Fruit fly (Drosophila melanogaster) whole organism, embryonic: ENCODE measurements around the gene arm.

ENCODE experiments used
- CG12071 ChIP-seq: fragments of 200-800 bp; sonication (Bioruptor generic); optimal IDR thresholded peaks from 3 replicates; lab custom pipeline; 2018; ENCODE audit warnings: missing biosample characterization, mild to moderate bottlenecking, missing genetic modification characterization
- CG12219 ChIP-seq: fragments of 200-800 bp; sonication (Bioruptor generic); optimal IDR thresholded peaks from 3 replicates; lab custom pipeline; 2018; ENCODE audit warnings: missing biosample characterization, mild to moderate bottlenecking, missing genetic modification characterization
- CG13624 ChIP-seq: fragments of 200-800 bp; sonication (Bioruptor generic); optimal IDR thresholded peaks from 2 replicates; lab custom pipeline; 2016; ENCODE audit warnings: missing biosample characterization, missing genetic modification characterization
- CG17361 ChIP-seq: fragments of 200-800 bp; sonication (Bioruptor generic); IDR thresholded peaks from 3 replicates; pipeline ENCODE4 v1.3.6; 2022; ENCODE audit warnings: missing biosample characterization, missing genetic modification characterization
- CG18262 ChIP-seq: fragments of 200-800 bp; optimal IDR thresholded peaks from 3 replicates; lab custom pipeline; 2019; ENCODE audit warnings: missing biosample characterization, mild to moderate bottlenecking, missing genetic modification characterization, moderate library complexity
- CG3163 ChIP-seq: fragments of 200-800 bp; sonication (Bioruptor generic); optimal IDR thresholded peaks from 3 replicates; lab custom pipeline; 2016; ENCODE audit warnings: missing biosample characterization, missing genetic modification characterization
- CG32767 ChIP-seq: fragments of 200-800 bp; sonication (Bioruptor generic); IDR thresholded peaks from 2 replicates; pipeline ENCODE4 v1.3.6; 2022; ENCODE audit warnings: missing biosample characterization, missing genetic modification characterization
- CG3838 ChIP-seq: fragments of 200-800 bp; sonication (Bioruptor generic); optimal IDR thresholded peaks from 3 replicates; lab custom pipeline; 2016; ENCODE audit warnings: missing biosample characterization, missing genetic modification characterization
- CG42726 ChIP-seq: fragments of 200-800 bp; sonication (Bioruptor generic); IDR thresholded peaks from 2 replicates; pipeline ENCODE4 v1.3.6; 2022; ENCODE audit warnings: missing biosample characterization, missing genetic modification characterization; ENCODE audit not compliant: partially characterized antibody
- CG5953 ChIP-seq: fragments of 200-800 bp; sonication (Bioruptor generic); IDR thresholded peaks from 2 replicates; pipeline ENCODE4 v1.3.6; 2022; ENCODE audit warnings: missing biosample characterization, missing genetic modification characterization
- CG6791 ChIP-seq: fragments of 200-800 bp; sonication (Bioruptor generic); IDR thresholded peaks from 3 replicates; pipeline ENCODE4 v1.3.6; 2022; ENCODE audit warnings: missing biosample characterization, missing genetic modification characterization; ENCODE audit not compliant: partially characterized antibody
- CG8924 ChIP-seq: fragments of 200-800 bp; optimal IDR thresholded peaks from 3 replicates; lab custom pipeline; 2019; ENCODE audit warnings: missing biosample characterization, mild to moderate bottlenecking, missing genetic modification characterization, moderate library complexity
- Chrac-16 ChIP-seq: fragments of 200-800 bp; sonication (Bioruptor generic); optimal IDR thresholded peaks from 3 replicates; lab custom pipeline; 2016; ENCODE audit warnings: missing biosample characterization, missing genetic modification characterization
- CkIIα-i1 ChIP-seq: fragments of 200-800 bp; sonication (Bioruptor generic); IDR thresholded peaks from 2 replicates; pipeline ENCODE4 v1.3.6; 2022; ENCODE audit warnings: missing biosample characterization, missing genetic modification characterization
- CrebB ChIP-seq: fragments of 200-800 bp; sonication (Bioruptor generic); optimal IDR thresholded peaks from 3 replicates; lab custom pipeline; 2018; ENCODE audit warnings: missing biosample characterization, mild to moderate bottlenecking, missing genetic modification characterization
- Doc2 ChIP-seq: fragments of 200-800 bp; sonication (Bioruptor generic); IDR thresholded peaks from 2 replicates; pipeline ENCODE4 v1.3.6; 2022; ENCODE audit warnings: missing biosample characterization, missing genetic modification characterization
- ERR ChIP-seq: fragments of 200-800 bp; sonication (Bioruptor generic); optimal IDR thresholded peaks from 2 replicates; lab custom pipeline; 2016; ENCODE audit warnings: missing biosample characterization, missing genetic modification characterization
- Elba2 ChIP-seq: fragments of 200-800 bp; sonication (Bioruptor generic); optimal IDR thresholded peaks from 3 replicates; lab custom pipeline; 2016; ENCODE audit warnings: missing biosample characterization, missing genetic modification characterization
- GATAe ChIP-seq: fragments of 200-800 bp; sonication (Bioruptor generic); conservative IDR thresholded peaks from 2 replicates; pipeline ENCODE4 v1.3.6; 2022; ENCODE audit warnings: missing biosample characterization, missing genetic modification characterization
- HLHmδ ChIP-seq: fragments of 200-800 bp; sonication (Bioruptor generic); optimal IDR thresholded peaks from 2 replicates; lab custom pipeline; 2018; ENCODE audit warnings: missing biosample characterization, mild to moderate bottlenecking, missing genetic modification characterization, moderate library complexity
- Hr39 ChIP-seq: fragments of >200 bp; optimal IDR thresholded peaks from 2 replicates; lab custom pipeline; 2017
- Hr78 ChIP-seq, 2 experiments: fragments of 200-800 bp in 1 of 2; fragments of >200 bp in 1 of 2; sonication (Bioruptor generic) in 1 of 2; optimal IDR thresholded peaks; 2 replicates each; lab custom pipeline; 2017 to 2019; ENCODE audit warnings: missing biosample characterization in 2 of 2, missing genetic modification characterization in 2 of 2, mild to moderate bottlenecking in 1 of 2, moderate library complexity in 1 of 2
- Kr ChIP-seq: fragments of 200-800 bp; sonication (Bioruptor generic); optimal IDR thresholded peaks from 2 replicates; lab custom pipeline; 2017; ENCODE audit warnings: missing biosample characterization, mild to moderate bottlenecking, missing genetic modification characterization
- Med ChIP-seq: fragments of 200-800 bp; sonication (Bioruptor generic); peaks from one replicate; lab custom pipeline; 2016; ENCODE audit warnings: missing biosample characterization, missing genetic modification characterization, mild to moderate bottlenecking, inconsistent platforms, moderate library complexity
- Pdp1 ChIP-seq, 2 experiments: fragments of 200-800 bp; sonication (Bioruptor generic); optimal IDR thresholded peaks; 3 replicates each; lab custom pipeline; 2016; ENCODE audit warnings: missing biosample characterization in 2 of 2, missing genetic modification characterization in 2 of 2, mild to moderate bottlenecking in 1 of 2, moderate library complexity in 1 of 2
- Sox100B ChIP-seq: fragments of 200-800 bp; sonication (Bioruptor generic); optimal IDR thresholded peaks from 3 replicates; lab custom pipeline; 2018; ENCODE audit warnings: missing biosample characterization, mild to moderate bottlenecking, missing genetic modification characterization
- Spps ChIP-seq: fragments of 200-800 bp; sonication (Bioruptor generic); optimal IDR thresholded peaks from 2 replicates; lab custom pipeline; 2018; ENCODE audit warnings: missing biosample characterization, mild to moderate bottlenecking, missing genetic modification characterization
- Sry-δ ChIP-seq: fragments of 200-800 bp; sonication (Bioruptor generic); optimal IDR thresholded peaks from 2 replicates; lab custom pipeline; 2016; ENCODE audit warnings: missing biosample characterization, missing genetic modification characterization
- Stat92E ChIP-seq, 3 experiments: fragments of >200 bp in 2 of 3; fragments of 200-800 bp in 1 of 3; sonication (Bioruptor generic) in 1 of 3; optimal IDR thresholded peaks; 2 replicates each; lab custom pipeline; 2017 to 2019; ENCODE audit warnings: missing biosample characterization in 3 of 3, missing genetic modification characterization in 3 of 3, mild to moderate bottlenecking in 1 of 3, moderate library complexity in 1 of 3
- abd-A ChIP-seq: fragments of 200-800 bp; sonication (Bioruptor generic); optimal IDR thresholded peaks from 3 replicates; lab custom pipeline; 2019; ENCODE audit warnings: missing biosample characterization, mild to moderate bottlenecking, missing genetic modification characterization, moderate library complexity
- aop ChIP-seq: fragments of 200-800 bp; sonication (Bioruptor generic); IDR thresholded peaks from 2 replicates; pipeline ENCODE4 v1.3.6; 2022; ENCODE audit warnings: missing biosample characterization, missing genetic modification characterization
- ara ChIP-seq: fragments of 200-800 bp; sonication (Bioruptor generic); IDR thresholded peaks from 2 replicates; pipeline ENCODE4 v1.3.6; 2022; ENCODE audit warnings: missing biosample characterization, missing genetic modification characterization
- ash1 ChIP-seq: fragments of 200-800 bp; sonication (Bioruptor generic); optimal IDR thresholded peaks from 2 replicates; lab custom pipeline; 2018; ENCODE audit warnings: missing biosample characterization, mild to moderate bottlenecking, missing genetic modification characterization
- bab2 ChIP-seq: fragments of 200-800 bp; sonication (Bioruptor generic); optimal IDR thresholded peaks from 2 replicates; lab custom pipeline; 2016; ENCODE audit warnings: missing biosample characterization, missing genetic modification characterization
- caup ChIP-seq: fragments of 200-800 bp; sonication (Bioruptor generic); optimal IDR thresholded peaks from 3 replicates; lab custom pipeline; 2017; ENCODE audit warnings: missing biosample characterization, mild to moderate bottlenecking, missing genetic modification characterization, moderate library complexity; ENCODE audit not compliant: severe bottlenecking
- corto ChIP-seq: fragments of 200-800 bp; sonication (Bioruptor generic); optimal IDR thresholded peaks from 2 replicates; lab custom pipeline; 2016; ENCODE audit warnings: missing biosample characterization, mild to moderate bottlenecking, missing genetic modification characterization, moderate library complexity
- dpn ChIP-seq, 2 experiments: fragments of 200-800 bp; sonication (Bioruptor generic); optimal IDR thresholded peaks; 3 replicates each; lab custom pipeline; 2016; ENCODE audit warnings: missing biosample characterization in 2 of 2, missing genetic modification characterization in 2 of 2
- ems ChIP-seq: fragments of 200-800 bp; sonication (Bioruptor generic); optimal IDR thresholded peaks from 3 replicates; lab custom pipeline; 2016; ENCODE audit warnings: missing biosample characterization, missing genetic modification characterization
- fd96Cb ChIP-seq: fragments of 200-800 bp; sonication (Bioruptor generic); optimal IDR thresholded peaks from 2 replicates; lab custom pipeline; 2018; ENCODE audit warnings: missing biosample characterization, mild to moderate bottlenecking, missing genetic modification characterization, moderate library complexity
- fu2 ChIP-seq: fragments of 200-800 bp; sonication (Bioruptor generic); optimal IDR thresholded peaks from 2 replicates; lab custom pipeline; 2016; ENCODE audit warnings: missing biosample characterization, missing genetic modification characterization
- gce ChIP-seq: fragments of 200-800 bp; sonication (Bioruptor generic); IDR thresholded peaks from 3 replicates; pipeline ENCODE4 v1.3.6; 2022; ENCODE audit warnings: missing biosample characterization, missing genetic modification characterization
- gro ChIP-seq: fragments of 200-800 bp; sonication (Bioruptor generic); optimal IDR thresholded peaks from 2 replicates; lab custom pipeline; 2016; ENCODE audit warnings: missing biosample characterization, missing genetic modification characterization
- gsb-n ChIP-seq: fragments of 200-800 bp; sonication (Bioruptor generic); optimal IDR thresholded peaks from 3 replicates; lab custom pipeline; 2018; ENCODE audit warnings: missing biosample characterization, mild to moderate bottlenecking, missing genetic modification characterization
- ind ChIP-seq: fragments of 200-800 bp; sonication (Bioruptor generic); optimal IDR thresholded peaks from 3 replicates; lab custom pipeline; 2016; ENCODE audit warnings: missing biosample characterization, missing genetic modification characterization
- lmd ChIP-seq: fragments of 200-800 bp; sonication (Bioruptor generic); IDR thresholded peaks from 2 replicates; pipeline ENCODE4 v1.3.6; 2022; ENCODE audit warnings: missing biosample characterization, missing genetic modification characterization
- pros ChIP-seq: fragments of 200-800 bp; sonication (Bioruptor generic); optimal IDR thresholded peaks from 3 replicates; lab custom pipeline; 2019; ENCODE audit warnings: missing biosample characterization, mild to moderate bottlenecking, missing genetic modification characterization, moderate library complexity
- psq ChIP-seq: fragments of 200-800 bp; sonication (Bioruptor generic); optimal IDR thresholded peaks from 2 replicates; lab custom pipeline; 2017; ENCODE audit warnings: missing biosample characterization, missing genetic modification characterization
- seq ChIP-seq: fragments of 200-800 bp; sonication (Bioruptor generic); IDR thresholded peaks from 2 replicates; pipeline ENCODE4 v1.3.6; 2022; ENCODE audit warnings: missing biosample characterization, missing genetic modification characterization
- slp2 ChIP-seq: fragments of 200-800 bp; sonication (Bioruptor generic); optimal IDR thresholded peaks from 2 replicates; lab custom pipeline; 2016; ENCODE audit warnings: missing biosample characterization, missing genetic modification characterization
- unc-4 ChIP-seq: fragments of 200-800 bp; sonication (Bioruptor generic); IDR thresholded peaks from 2 replicates; pipeline ENCODE4 v1.3.6; 2022; ENCODE audit warnings: missing biosample characterization, missing genetic modification characterization; ENCODE audit not compliant: partially characterized antibody
- yki ChIP-seq: fragments of >200 bp; optimal IDR thresholded peaks from 3 replicates; lab custom pipeline; 2018

Gene arm

dm6 chrX:1947900-1948374 is 47.5 kb upstream of the arm start (continued):
- TF ChIP-seq Stat92E (GFP tag; optimal IDR thresholded peaks at IDR 0.05; lab: Kevin White, UChicago) (no peak), ind (GFP tag; lab: Kevin White, UChicago) (no peak), unc-4 (GFP tag; lab: Robert Waterston, UW) (no peak), CG6791 (GFP tag; lab: Robert Waterston, UW) (no peak), slp2 (GFP tag; lab: Kevin White, UChicago) (no peak), Kr (GFP tag; lab: Kevin White, UChicago) (peak; percentile 5), Spps (no peak), HLHmδ (GFP tag; lab: Kevin White, UChicago) (no peak), ash1 (GFP tag; lab: Kevin White, UChicago) (no peak), pros (GFP tag; lab: Kevin White, UChicago) (peak; percentile 86), gsb-n (tag; lab: Kevin White, UChicago) (no peak), Chrac-16 (no peak), lmd (no peak), Sox100B (GFP tag; lab: Kevin White, UChicago) (peak; percentile 51), Pdp1 (GFP tag; optimal IDR thresholded peaks at IDR 0.05; lab: Kevin White, UChicago) (peak in 1 of 2 experiments; percentile 94), bab2 (no peak), ERR (GFP tag; lab: Kevin White, UChicago) (no peak), gro (no peak), aop (GFP tag; lab: Robert Waterston, UW) (no peak), GATAe (0 out of 2 replicates have a peak, but pooled peaks have one; percentile 6), fu2 (GFP tag; lab: Kevin White, UChicago) (no peak), CG8924 (peak; percentile 11), caup (GFP tag; lab: Kevin White, UChicago) (no peak), CG12071 (GFP tag; lab: Kevin White, UChicago) (no peak), CG18262 (tag; lab: Kevin White, UChicago) (peak; percentile 0), CG13624 (GFP tag; lab: Kevin White, UChicago) (no peak), CrebB (tag; lab: Kevin White, UChicago) (no peak), abd-A (tag; lab: Kevin White, UChicago) (peak; percentile 50), CG3163 (GFP tag; lab: Kevin White, UChicago) (peak; percentile 92), corto (peak; percentile 24), CG12219 (GFP tag; lab: Kevin White, UChicago) (no peak), CG32767 (GFP tag; lab: Robert Waterston, UW) (no peak), ara (GFP tag; lab: Robert Waterston, UW) (no peak), CG5953 (no peak), Doc2 (GFP tag; lab: Robert Waterston, UW) (no peak), psq (GFP tag; lab: Kevin White, UChicago) (peak; percentile 41), Hr39 (lab: Kevin White, UChicago) (no peak), Hr78 (GFP tag; optimal IDR thresholded peaks at IDR 0.05; lab: Kevin White, UChicago) (no peak), gce (GFP tag; lab: Robert Waterston, UW) (no peak), dpn (GFP tag; optimal IDR thresholded peaks at IDR 0.05; lab: Kevin White, UChicago) (no peak), Elba2 (GFP tag; lab: Kevin White, UChicago) (no peak), fd96Cb (tag; lab: Kevin White, UChicago) (no peak), seq (no peak), Med (GFP tag; lab: Kevin White, UChicago) (no peak), CkIIα-i1 (GFP tag; lab: Robert Waterston, UW) (no peak), yki (lab: Kevin White, UChicago) (peak; percentile 78), CG3838 (GFP tag; lab: Kevin White, UChicago) (no peak), Sry-δ (no peak), CG17361 (peak; percentile 22; the same call in 1 of the 3 replicates), CG42726 (0 out of 2 replicates have a peak, but pooled peaks have one; percentile 3), ems (GFP tag; lab: Kevin White, UChicago) (no peak)
